Worm (Caenorhabditis elegans) whole organism, L3 larva: ENCODE data around the gene B0281.3.

Experiments
- ZK546.5 ChIP-seq: sonication (generic microtip); optimal IDR thresholded peaks from 2 replicates; lab custom pipeline; 2017; ENCODE audit warnings: missing biosample characterization, missing genetic modification characterization
- aly-2 ChIP-seq: fragments of 150-350 bp; optimal IDR thresholded peaks from 2 replicates; lab custom pipeline; 2014; ENCODE audit warnings: missing biosample characterization, missing genetic modification characterization
- ceh-16 ChIP-seq: sonication (generic microtip); optimal IDR thresholded peaks from 2 replicates; lab custom pipeline; 2017; ENCODE audit warnings: missing biosample characterization, missing genetic modification characterization
- ceh-28 ChIP-seq: fragments of 150-350 bp; optimal IDR thresholded peaks from 2 replicates; lab custom pipeline; 2014; ENCODE audit warnings: missing biosample characterization, missing genetic modification reagents, missing genetic modification characterization
- ceh-9 ChIP-seq: sonication (generic microtip); optimal IDR thresholded peaks from 2 replicates; lab custom pipeline; 2018; ENCODE audit warnings: missing biosample characterization, missing genetic modification characterization
- daf-12 ChIP-seq: fragments of 150-350 bp; optimal IDR thresholded peaks from 2 replicates; lab custom pipeline; 2014; ENCODE audit warnings: missing biosample characterization, missing genetic modification reagents, missing genetic modification characterization
- egl-27 ChIP-seq: sonication (generic microtip); optimal IDR thresholded peaks from 4 replicates; lab custom pipeline; 2017; ENCODE audit warnings: missing biosample characterization, missing genetic modification reagents, missing genetic modification characterization
- egl-5 ChIP-seq: fragments of 150-350 bp; optimal IDR thresholded peaks from 2 replicates; lab custom pipeline; 2017; ENCODE audit warnings: missing biosample characterization, missing genetic modification reagents, missing genetic modification characterization, inconsistent platforms
- elt-1 ChIP-seq: fragments of 150-350 bp; optimal IDR thresholded peaks from 2 replicates; lab custom pipeline; 2014; ENCODE audit warnings: missing biosample characterization, missing genetic modification characterization
- elt-2 ChIP-seq: sonication (generic microtip); optimal IDR thresholded peaks from 2 replicates; lab custom pipeline; 2016; ENCODE audit warnings: missing genetic modification reagents, mild to moderate bottlenecking, missing genetic modification characterization, missing compliant biosample characterization
- elt-3 ChIP-seq, 3 experiments: fragments of 150-350 bp in 1 of 3; sonication (generic microtip) in 2 of 3; optimal IDR thresholded peaks; 2 replicates in 2 of 3; 4 replicates in 1 of 3; lab custom pipeline; 2014 to 2017; ENCODE audit warnings: missing biosample characterization in 3 of 3, missing genetic modification characterization in 3 of 3
- fkh-10 ChIP-seq: sonication (generic microtip); optimal IDR thresholded peaks from 2 replicates; lab custom pipeline; 2017; ENCODE audit warnings: missing biosample characterization, missing genetic modification reagents, missing genetic modification characterization
- fkh-2 ChIP-seq: fragments of 150-350 bp; optimal IDR thresholded peaks from 2 replicates; lab custom pipeline; 2014; ENCODE audit warnings: missing biosample characterization, missing genetic modification reagents, missing genetic modification characterization
- fos-1 ChIP-seq: fragments of 150-350 bp; optimal IDR thresholded peaks from 2 replicates; lab custom pipeline; 2014; ENCODE audit warnings: missing biosample characterization, missing genetic modification characterization
- hmg-11 ChIP-seq: sonication (generic microtip); optimal IDR thresholded peaks from 2 replicates; lab custom pipeline; 2016; ENCODE audit warnings: missing genetic modification characterization, missing compliant biosample characterization
- jun-1 ChIP-seq: fragments of 150-350 bp; optimal IDR thresholded peaks from 2 replicates; lab custom pipeline; 2014; ENCODE audit warnings: missing biosample characterization, missing genetic modification reagents, missing genetic modification characterization
- lin-15B ChIP-seq: fragments of 150-350 bp; optimal IDR thresholded peaks from 2 replicates; lab custom pipeline; 2014; ENCODE audit warnings: missing biosample characterization, missing genetic modification characterization
- mdl-1 ChIP-seq: fragments of 150-350 bp; optimal IDR thresholded peaks from 2 replicates; lab custom pipeline; 2014; ENCODE audit warnings: missing biosample characterization, missing genetic modification characterization
- mml-1 ChIP-seq: fragments of 150-350 bp; sonication (generic microtip); optimal IDR thresholded peaks from 3 replicates; lab custom pipeline; 2014; ENCODE audit warnings: missing biosample characterization, missing genetic modification characterization
- nhr-11 ChIP-seq: fragments of 150-350 bp; optimal IDR thresholded peaks from 2 replicates; lab custom pipeline; 2014; ENCODE audit warnings: missing biosample characterization, missing genetic modification characterization
- nhr-237 ChIP-seq: fragments of 150-350 bp; optimal IDR thresholded peaks from 2 replicates; lab custom pipeline; 2014; ENCODE audit warnings: missing biosample characterization, missing genetic modification characterization
- nhr-25 ChIP-seq: sonication (generic microtip); optimal IDR thresholded peaks from 2 replicates; lab custom pipeline; 2017; ENCODE audit warnings: missing biosample characterization, missing genetic modification characterization
- nhr-43 ChIP-seq: sonication (generic microtip); optimal IDR thresholded peaks from 2 replicates; lab custom pipeline; 2016; ENCODE audit warnings: mild to moderate bottlenecking, missing genetic modification characterization, missing compliant biosample characterization; ENCODE audit not compliant: poor library complexity, severe bottlenecking
- nhr-76 ChIP-seq: fragments of 150-350 bp; sonication (generic microtip); optimal IDR thresholded peaks from 5 replicates; lab custom pipeline; 2014; ENCODE audit warnings: missing biosample characterization, missing genetic modification characterization
- pha-4 ChIP-seq: fragments of 150-350 bp; optimal IDR thresholded peaks from 2 replicates; lab custom pipeline; 2014; ENCODE audit warnings: missing biosample characterization, missing genetic modification reagents, missing genetic modification characterization
- pqm-1 ChIP-seq: fragments of 150-350 bp; optimal IDR thresholded peaks from 2 replicates; lab custom pipeline; 2017; ENCODE audit warnings: missing biosample characterization, missing genetic modification characterization, inconsistent platforms
- sea-2 ChIP-seq: fragments of 150-350 bp; sonication (generic microtip); optimal IDR thresholded peaks from 4 replicates; lab custom pipeline; 2014; ENCODE audit warnings: missing biosample characterization, missing genetic modification reagents, missing genetic modification characterization
- skn-1 ChIP-seq: fragments of 150-350 bp; optimal IDR thresholded peaks from 2 replicates; lab custom pipeline; 2014; ENCODE audit warnings: missing biosample characterization, missing genetic modification characterization
- snpc-4 ChIP-seq: fragments of 150-350 bp; optimal IDR thresholded peaks from 2 replicates; lab custom pipeline; 2014; ENCODE audit warnings: missing biosample characterization, missing genetic modification characterization
- unc-39 ChIP-seq: sonication (generic microtip); optimal IDR thresholded peaks from 4 replicates; lab custom pipeline; 2017; ENCODE audit warnings: missing biosample characterization, missing genetic modification characterization
- zag-1 ChIP-seq: fragments of 150-350 bp; optimal IDR thresholded peaks from 2 replicates; lab custom pipeline; 2014; ENCODE audit warnings: missing biosample characterization, missing genetic modification characterization
- ztf-11 ChIP-seq: fragments of 150-350 bp; optimal IDR thresholded peaks from 2 replicates; lab custom pipeline; 2014; ENCODE audit warnings: missing biosample characterization, missing genetic modification characterization
- ztf-4 ChIP-seq: fragments of 150-350 bp; optimal IDR thresholded peaks from 2 replicates; lab custom pipeline; 2014; ENCODE audit warnings: missing biosample characterization, missing genetic modification characterization

B0281.3 gene

ce11 chrII:2305507-2305906 lies 1.3 kb upstream of the B0281.3 start:
- TF ChIP-seq pqm-1 (peak; percentile 59), fos-1 (tag; lab: Kevin White, UChicago) (no peak), nhr-237 (tag; lab: Kevin White, UChicago) (no peak), elt-2 (tag; lab: Kevin White, UChicago) (peak; percentile 56)

ce11 chrII:2312747-2313146 lies 5.9 kb downstream of the B0281.3 start, which contains the start of the genes trim-21 and B0281.1:
Gene trim-21, minus strand, starts transcription at chrII:2312847.
Gene B0281.1, plus strand, starts transcription at chrII:2313067.
- TF ChIP-seq egl-5 (tag; lab: Kevin White, UChicago) (no peak), ztf-11 (tag; lab: Kevin White, UChicago) (no peak), sea-2 (GFP tag; lab: Kevin White, UChicago) (no peak), nhr-11 (no peak), lin-15B (tag; lab: Kevin White, UChicago) (no peak), nhr-25 (no peak), elt-1 (no peak), nhr-43 (no peak)

- TF ChIP-seq elt-2 (tag; lab: Kevin White, UChicago), result peak; percentile 74
- no peak for TF ChIP-seq nhr-237 (tag; lab: Kevin White, UChicago)
Observed at ce11 chrII:2317883-2318357, 11.1 kb downstream of the B0281.3 start, which contains the start of the genes ZK1240.5 and ZK1240.9. Gene ZK1240.5, minus strand, starts transcription at chrII:2317933. Gene ZK1240.9, plus strand, starts transcription at chrII:2318189.

ce11 chrII:2320097-2320496 lies 13.3 kb downstream of the B0281.3 start, which contains the start of gene ZK1240.3:
Gene ZK1240.3, plus strand, starts transcription at chrII:2320334.
- TF ChIP-seq pqm-1, result peak; percentile 59
- TF ChIP-seq egl-27 (tag; lab: Kevin White, UChicago), result no peak
- TF ChIP-seq nhr-25, result no peak
- no peak for TF ChIP-seq elt-3 (tag; optimal IDR thresholded peaks at IDR 0.05; lab: Kevin White, UChicago)
- TF ChIP-seq aly-2, result no peak
- no peak for TF ChIP-seq zag-1
- no peak for TF ChIP-seq ceh-28 (tag; lab: Kevin White, UChicago)
- TF ChIP-seq unc-39 (tag; lab: Kevin White, UChicago), result no peak
- TF ChIP-seq elt-2 (tag; lab: Kevin White, UChicago), result peak; percentile 82
- no peak for TF ChIP-seq hmg-11
- TF ChIP-seq skn-1 (tag; lab: Kevin White, UChicago), result no peak
- no peak for TF ChIP-seq lin-15B (tag; lab: Kevin White, UChicago)

- no peak for TF ChIP-seq hmg-11
- TF ChIP-seq mml-1 (tag; lab: Kevin White, UChicago), result no peak
- no peak for TF ChIP-seq skn-1 (tag; lab: Kevin White, UChicago)
- TF ChIP-seq ceh-16 (tag; lab: Kevin White, UChicago), result no peak
- peak; percentile 50 for TF ChIP-seq jun-1
- TF ChIP-seq pha-4 (tag; lab: Kevin White, UChicago), result peak; percentile 24
- TF ChIP-seq fkh-10 (GFP tag; lab: Kevin White, UChicago), result no peak
- TF ChIP-seq nhr-76 (tag; lab: Kevin White, UChicago), result no peak
- TF ChIP-seq elt-3 (tag; optimal IDR thresholded peaks at IDR 0.05; lab: Kevin White, UChicago), result no peak
- peak; percentile 46 for TF ChIP-seq pqm-1
- no peak for TF ChIP-seq daf-12 (tag; lab: Kevin White, UChicago)
- TF ChIP-seq elt-2 (tag; lab: Kevin White, UChicago), result peak; percentile 93
- no peak for TF ChIP-seq ztf-4 (tag; lab: Kevin White, UChicago)
- no peak for TF ChIP-seq sea-2 (GFP tag; lab: Kevin White, UChicago)
- no peak for TF ChIP-seq elt-1
- TF ChIP-seq mdl-1 (tag; lab: Kevin White, UChicago), result no peak
- TF ChIP-seq ZK546.5 (tag; lab: Kevin White, UChicago), result no peak
- TF ChIP-seq ceh-9 (tag; lab: Kevin White, UChicago), result no peak
- no peak for TF ChIP-seq snpc-4 (tag; lab: Kevin White, UChicago)
- no peak for TF ChIP-seq fkh-2 (tag; lab: Kevin White, UChicago)
- TF ChIP-seq zag-1, result no peak
- no peak for TF ChIP-seq ceh-28 (tag; lab: Kevin White, UChicago)
Observed at ce11 chrII:2322857-2323518, 16.1 kb downstream of the B0281.3 start, which contains the start of the genes ZK1240.6 and ZK1240.2. Gene ZK1240.6, minus strand, starts transcription at chrII:2322907. Gene ZK1240.2, plus strand, starts transcription at chrII:2323376.
